Fruit fly (Drosophila melanogaster) whole organism, embryonic: Measurements from ENCODE around the gene CG7715.

Experiments used
- Abd-B ChIP-seq: fragments of 200-800 bp; sonication (Bioruptor generic); optimal IDR thresholded peaks from 2 replicates; lab custom pipeline; 2018; ENCODE audit warnings: missing biosample characterization, mild to moderate bottlenecking, missing genetic modification characterization, moderate library complexity
- Atf3 ChIP-seq: fragments of 200-800 bp; sonication (Bioruptor generic); optimal IDR thresholded peaks from 3 replicates; lab custom pipeline; 2016; ENCODE audit warnings: missing biosample characterization, missing genetic modification characterization
- B-H2 ChIP-seq: fragments of 200-800 bp; sonication (Bioruptor generic); optimal IDR thresholded peaks from 2 replicates; lab custom pipeline; 2018; ENCODE audit warnings: missing biosample characterization, mild to moderate bottlenecking, missing genetic modification characterization
- BEAF-32 ChIP-seq: fragments of 200-800 bp; sonication (Bioruptor generic); optimal IDR thresholded peaks from 3 replicates; lab custom pipeline; 2017; ENCODE audit warnings: missing biosample characterization, missing genetic modification characterization, mild to moderate bottlenecking, moderate library complexity, missing genetic modification reagents
- Bteb2 ChIP-seq: fragments of 200-800 bp; sonication (Bioruptor generic); optimal IDR thresholded peaks from 2 replicates; lab custom pipeline; 2016; ENCODE audit warnings: missing biosample characterization, missing genetic modification characterization
- C15 ChIP-seq: fragments of 200-800 bp; sonication (Bioruptor generic); IDR thresholded peaks from 3 replicates; pipeline ENCODE4 v1.3.6; 2022; ENCODE audit warnings: missing biosample characterization, missing genetic modification characterization
- CG10366 ChIP-seq: fragments of 200-800 bp; sonication (Bioruptor generic); IDR thresholded peaks from 2 replicates; pipeline ENCODE4 v1.3.6; 2022; ENCODE audit warnings: missing biosample characterization, missing genetic modification characterization
- CG11723 ChIP-seq: fragments of 200-800 bp; sonication (Bioruptor generic); optimal IDR thresholded peaks from 2 replicates; lab custom pipeline; 2017; ENCODE audit warnings: missing biosample characterization, mild to moderate bottlenecking, missing genetic modification characterization
- CG12236 ChIP-seq: fragments of 200-800 bp; sonication (Bioruptor generic); optimal IDR thresholded peaks from 2 replicates; lab custom pipeline; 2016; ENCODE audit warnings: missing biosample characterization, missing genetic modification characterization
- CG14965 ChIP-seq: fragments of 200-800 bp; sonication (Bioruptor generic); optimal IDR thresholded peaks from 2 replicates; lab custom pipeline; 2016; ENCODE audit warnings: missing biosample characterization, missing genetic modification characterization, borderline replicate concordance
- CG16863 ChIP-seq: fragments of 200-800 bp; sonication (Bioruptor generic); optimal IDR thresholded peaks from 3 replicates; lab custom pipeline; 2016; ENCODE audit warnings: missing biosample characterization, missing genetic modification characterization
- CG17612 ChIP-seq: fragments of 200-800 bp; sonication (Bioruptor generic); IDR thresholded peaks from 2 replicates; pipeline ENCODE4 v1.3.6; 2022; ENCODE audit warnings: missing biosample characterization, missing genetic modification characterization
- CG18764 ChIP-seq: fragments of 200-800 bp; sonication (Bioruptor generic); optimal IDR thresholded peaks from 3 replicates; lab custom pipeline; 2016; ENCODE audit warnings: missing biosample characterization, missing genetic modification characterization
- CG32532 ChIP-seq: fragments of 200-800 bp; sonication (Bioruptor generic); IDR thresholded peaks from 2 replicates; pipeline ENCODE4 v1.3.6; 2022; ENCODE audit warnings: missing biosample characterization, missing genetic modification characterization
- CG4820 ChIP-seq: fragments of 200-800 bp; sonication (Bioruptor generic); optimal IDR thresholded peaks from 3 replicates; lab custom pipeline; 2016; ENCODE audit warnings: missing biosample characterization, missing genetic modification characterization
- CG7786 ChIP-seq: fragments of 200-800 bp; sonication (Bioruptor generic); optimal IDR thresholded peaks from 2 replicates; lab custom pipeline; 2016; ENCODE audit warnings: missing biosample characterization, missing genetic modification characterization
- CG7963 ChIP-seq: fragments of 200-800 bp; sonication (Bioruptor generic); IDR thresholded peaks from 3 replicates; pipeline ENCODE4 v1.3.6; 2022; ENCODE audit warnings: missing biosample characterization, missing genetic modification characterization; ENCODE audit not compliant: partially characterized antibody
- CG8478 ChIP-seq: fragments of >200 bp; optimal IDR thresholded peaks from 2 replicates; lab custom pipeline; 2018
- CG9797 ChIP-seq: fragments of 200-800 bp; sonication (Bioruptor generic); optimal IDR thresholded peaks from 3 replicates; lab custom pipeline; 2018; ENCODE audit warnings: missing biosample characterization, mild to moderate bottlenecking, missing genetic modification characterization
- CG9817 ChIP-seq: fragments of 200-800 bp; sonication (Bioruptor generic); optimal IDR thresholded peaks from 2 replicates; lab custom pipeline; 2018; ENCODE audit warnings: missing biosample characterization, mild to moderate bottlenecking, missing genetic modification characterization, moderate library complexity
- D ChIP-seq, 2 experiments: fragments of 200-800 bp in 1 of 2; fragments of >200 bp in 1 of 2; sonication (Bioruptor generic) in 1 of 2; optimal IDR thresholded peaks; 2 replicates in 1 of 2; 3 replicates in 1 of 2; lab custom pipeline; 2017; ENCODE audit warnings: mild to moderate bottlenecking in 1 of 2, missing biosample characterization in 1 of 2, missing genetic modification characterization in 1 of 2, missing genetic modification reagents in 1 of 2
- Dek ChIP-seq: fragments of 200-800 bp; sonication (Bioruptor generic); optimal IDR thresholded peaks from 3 replicates; lab custom pipeline; 2019; ENCODE audit warnings: missing biosample characterization, mild to moderate bottlenecking, missing genetic modification characterization, moderate library complexity
- Dip2 ChIP-seq: fragments of 200-800 bp; sonication (Bioruptor generic); IDR thresholded peaks from 2 replicates; pipeline ENCODE4 v1.3.6; 2022; ENCODE audit warnings: missing biosample characterization, missing genetic modification characterization
- GATAe ChIP-seq: fragments of 200-800 bp; sonication (Bioruptor generic); conservative IDR thresholded peaks from 2 replicates; pipeline ENCODE4 v1.3.6; 2022; ENCODE audit warnings: missing biosample characterization, missing genetic modification characterization
- Gsc ChIP-seq: fragments of 200-800 bp; sonication (Bioruptor generic); IDR thresholded peaks from 2 replicates; pipeline ENCODE4 v1.3.6; 2022; ENCODE audit warnings: missing biosample characterization, missing genetic modification characterization
- HHEX ChIP-seq: fragments of 200-800 bp; sonication (Bioruptor generic); optimal IDR thresholded peaks from 3 replicates; lab custom pipeline; 2017; ENCODE audit warnings: missing biosample characterization, mild to moderate bottlenecking, missing genetic modification characterization, missing genetic modification reagents
- HLH4C ChIP-seq: fragments of 200-800 bp; sonication (Bioruptor generic); IDR thresholded peaks from 3 replicates; pipeline ENCODE4 v1.3.6; 2022; ENCODE audit warnings: missing biosample characterization, missing genetic modification characterization; ENCODE audit not compliant: partially characterized antibody
- Hmx ChIP-seq: fragments of 200-800 bp; sonication (Bioruptor generic); optimal IDR thresholded peaks from 2 replicates; lab custom pipeline; 2016; ENCODE audit warnings: missing biosample characterization, missing genetic modification characterization
- Hr51 ChIP-seq, 2 experiments: fragments of 200-800 bp; sonication (Bioruptor generic); optimal IDR thresholded peaks; 2 replicates in 1 of 2; 3 replicates in 1 of 2; lab custom pipeline; 2016 to 2018; ENCODE audit warnings: missing biosample characterization in 2 of 2, missing genetic modification characterization in 2 of 2, mild to moderate bottlenecking in 1 of 2, moderate library complexity in 1 of 2
- Max ChIP-seq: fragments of 200-800 bp; sonication (Bioruptor generic); optimal IDR thresholded peaks from 2 replicates; lab custom pipeline; 2016; ENCODE audit warnings: missing biosample characterization, mild to moderate bottlenecking, missing genetic modification characterization
- Mes4 ChIP-seq: fragments of 200-800 bp; sonication (Bioruptor generic); optimal IDR thresholded peaks from 2 replicates; lab custom pipeline; 2016; ENCODE audit warnings: missing biosample characterization, missing genetic modification characterization
- Nf-YA ChIP-seq: fragments of 200-800 bp; sonication (Bioruptor generic); IDR thresholded peaks from 2 replicates; pipeline ENCODE4 v1.3.6; 2022; ENCODE audit warnings: missing biosample characterization, missing genetic modification characterization
- ato ChIP-seq: fragments of 200-800 bp; sonication (Bioruptor generic); IDR thresholded peaks from 2 replicates; pipeline ENCODE4 v1.3.6; 2022; ENCODE audit warnings: missing biosample characterization, missing genetic modification characterization; ENCODE audit not compliant: partially characterized antibody
- az2 ChIP-seq: fragments of 200-800 bp; sonication (Bioruptor generic); optimal IDR thresholded peaks from 3 replicates; lab custom pipeline; 2016; ENCODE audit warnings: missing biosample characterization, missing genetic modification characterization
- br ChIP-seq: fragments of >200 bp; optimal IDR thresholded peaks from 2 replicates; lab custom pipeline; 2017
- chif ChIP-seq, 2 experiments: fragments of 200-800 bp; sonication (Bioruptor generic); optimal IDR thresholded peaks; 3 replicates each; lab custom pipeline; 2016; ENCODE audit warnings: missing biosample characterization in 2 of 2, missing genetic modification characterization in 2 of 2
- croc ChIP-seq: fragments of 200-800 bp; sonication (Bioruptor generic); conservative IDR thresholded peaks from 3 replicates; pipeline ENCODE4 v1.3.6; 2022; ENCODE audit warnings: missing biosample characterization, missing genetic modification characterization
- esg ChIP-seq: fragments of 200-800 bp; sonication (Bioruptor generic); conservative IDR thresholded peaks from 2 replicates; pipeline ENCODE4 v1.3.6; 2022; ENCODE audit warnings: missing biosample characterization, missing genetic modification characterization
- exex ChIP-seq: fragments of 200-800 bp; sonication (Bioruptor generic); optimal IDR thresholded peaks from 4 replicates; lab custom pipeline; 2018; ENCODE audit warnings: missing biosample characterization, mild to moderate bottlenecking, missing genetic modification characterization, moderate library complexity
- fd3F ChIP-seq: fragments of 200-800 bp; sonication (Bioruptor generic); optimal IDR thresholded peaks from 2 replicates; lab custom pipeline; 2018; ENCODE audit warnings: missing biosample characterization, mild to moderate bottlenecking, missing genetic modification characterization, moderate library complexity
- ken ChIP-seq: fragments of 200-800 bp; sonication (Bioruptor generic); IDR thresholded peaks from 3 replicates; pipeline ENCODE4 v1.3.6; 2022; ENCODE audit warnings: missing biosample characterization, missing genetic modification characterization
- org-1 ChIP-seq: fragments of 200-800 bp; sonication (Bioruptor generic); optimal IDR thresholded peaks from 2 replicates; lab custom pipeline; 2017; ENCODE audit warnings: missing biosample characterization, missing genetic modification characterization
- pan ChIP-seq, 4 experiments: fragments of >200 bp in 3 of 4; fragments of 200-800 bp in 1 of 4; sonication (Bioruptor generic) in 1 of 4; optimal IDR thresholded peaks in 3 of 4; IDR thresholded peaks in 1 of 4; 2 replicates each; pipeline versions ENCODE4 v1.3.6 to Lab custom; 2017 to 2022; ENCODE audit warnings: missing biosample characterization in 2 of 4, missing genetic modification characterization in 2 of 4, mixed read lengths in 1 of 4
- pfk ChIP-seq: fragments of 200-800 bp; sonication (Bioruptor generic); optimal IDR thresholded peaks from 2 replicates; lab custom pipeline; 2018; ENCODE audit warnings: missing biosample characterization, mild to moderate bottlenecking, missing genetic modification characterization, moderate library complexity
- pho ChIP-seq: fragments of 200-800 bp; sonication (Bioruptor generic); optimal IDR thresholded peaks from 2 replicates; lab custom pipeline; 2016; ENCODE audit warnings: missing biosample characterization, missing genetic modification characterization
- sens ChIP-seq: fragments of 200-800 bp; sonication (Bioruptor generic); peaks from one replicate; lab custom pipeline; 2016; ENCODE audit warnings: missing biosample characterization, missing genetic modification characterization
- slp2 ChIP-seq: fragments of 200-800 bp; sonication (Bioruptor generic); optimal IDR thresholded peaks from 2 replicates; lab custom pipeline; 2016; ENCODE audit warnings: missing biosample characterization, missing genetic modification characterization
- zfh2 ChIP-seq: fragments of 200-800 bp; sonication (Bioruptor generic); optimal IDR thresholded peaks from 2 replicates; lab custom pipeline; 2016; ENCODE audit warnings: missing biosample characterization, missing genetic modification characterization

The CG7715 gene

DNA sequence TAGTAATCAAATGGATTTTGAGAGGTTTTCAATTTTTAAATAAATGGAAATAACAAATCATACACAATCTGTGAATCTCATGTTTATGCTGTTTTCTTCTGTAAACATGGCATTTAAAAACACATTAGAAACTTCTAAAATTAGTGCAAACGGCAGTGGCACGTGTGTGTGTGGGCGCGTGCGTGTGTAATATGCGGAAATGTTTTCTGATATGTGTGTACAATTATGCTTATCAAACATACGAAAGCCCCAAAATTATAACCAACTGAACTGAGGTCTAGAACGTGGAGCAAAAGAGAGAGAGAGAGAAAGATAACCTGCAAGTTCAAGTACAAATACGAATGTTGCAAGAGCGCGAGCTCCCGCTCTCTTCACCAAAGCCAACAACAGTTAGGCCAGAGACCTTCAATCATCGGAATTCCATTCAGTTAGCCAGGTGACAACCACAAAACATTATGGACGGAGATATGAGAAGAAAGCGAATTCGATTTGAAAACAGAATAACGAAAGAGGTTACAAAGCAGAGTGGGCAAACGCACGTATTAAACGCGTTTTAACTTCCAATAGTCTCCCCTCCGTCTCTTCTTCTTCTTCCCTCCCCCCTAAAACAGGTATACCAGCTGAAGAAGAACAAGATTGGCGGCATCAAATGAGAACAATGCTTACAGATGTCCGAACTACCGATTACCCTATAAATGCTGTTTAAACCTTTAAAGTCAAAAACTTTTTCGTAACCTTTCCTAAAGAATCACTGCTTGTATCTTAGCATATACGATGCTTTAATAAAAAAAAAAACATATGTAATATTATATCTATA lies 13.0 kb upstream of the CG7715 start (continued):
- peak; percentile 36 for TF ChIP-seq CG9797
- TF ChIP-seq pho (GFP tag; lab: Kevin White, UChicago): peak; percentile 84
- peak; percentile 92 for TF ChIP-seq CG11723 (GFP tag; lab: Kevin White, UChicago)
- peak; percentile 94 for TF ChIP-seq esg (GFP tag; lab: Robert Waterston, UW)
- TF ChIP-seq Max (GFP tag; lab: Kevin White, UChicago): peak; percentile 95
- peak; percentile 15 for TF ChIP-seq pfk (GFP tag; lab: Kevin White, UChicago)
- peak; percentile 71 to 82 for TF ChIP-seq chif (GFP tag; optimal IDR thresholded peaks at IDR 0.05; lab: Kevin White, UChicago)
- TF ChIP-seq HLH4C (GFP tag; lab: Robert Waterston, UW): no peak
- TF ChIP-seq CG4820 (GFP tag; lab: Kevin White, UChicago): peak; percentile 95
- peak; percentile 73 for TF ChIP-seq GATAe (GFP tag; lab: Robert Waterston, UW)
- TF ChIP-seq CG8478 (lab: Kevin White, UChicago): no peak
- peak; percentile 86 for TF ChIP-seq CG7786
- peak; percentile 33; the same call in 1 of the 2 replicates for TF ChIP-seq Dip2 (GFP tag; lab: Robert Waterston, UW)
- TF ChIP-seq org-1 (GFP tag; lab: Kevin White, UChicago): peak; percentile 91
- TF ChIP-seq Dek: peak; percentile 96
- peak; percentile 81 for TF ChIP-seq exex (tag; lab: Kevin White, UChicago)
- TF ChIP-seq ken (GFP tag; lab: Robert Waterston, UW): peak; percentile 94
- peak; percentile 95 for TF ChIP-seq Nf-YA
- TF ChIP-seq ato (GFP tag; lab: Robert Waterston, UW): no peak
- TF ChIP-seq CG14965 (GFP tag; lab: Kevin White, UChicago): peak; percentile 21
- TF ChIP-seq br (lab: Kevin White, UChicago): no peak
- no peak for TF ChIP-seq pan (optimal IDR thresholded peaks at IDR 0.05; lab: Kevin White, UChicago)
- TF ChIP-seq pan (GFP tag; optimal IDR thresholded peaks at IDR 0.05 in 1 of 2, IDR thresholded peaks at IDR 0.05 in 1 of 2): peak in 1 of 2 experiments; percentile 98
- TF ChIP-seq HHEX: peak; percentile 97
- TF ChIP-seq BEAF-32: peak; percentile 7
- TF ChIP-seq CG18764 (GFP tag; lab: Kevin White, UChicago): peak; percentile 94
- TF ChIP-seq B-H2 (GFP tag; lab: Kevin White, UChicago): peak; percentile 75
- peak; percentile 54 for TF ChIP-seq Atf3 (GFP tag; lab: Kevin White, UChicago)
- peak; percentile 97 for TF ChIP-seq sens (GFP tag; lab: Kevin White, UChicago)
- TF ChIP-seq CG10366: peak; percentile 97
- TF ChIP-seq CG17612 (GFP tag; lab: Robert Waterston, UW): peak; percentile 93
- TF ChIP-seq Hr51 (GFP tag; optimal IDR thresholded peaks at IDR 0.05; lab: Kevin White, UChicago): peak; percentile 92 to 95
- TF ChIP-seq zfh2: peak; percentile 89
- TF ChIP-seq CG12236 (GFP tag; lab: Kevin White, UChicago): peak; percentile 58
- TF ChIP-seq CG9817 (tag; lab: Kevin White, UChicago): peak; percentile 96
- TF ChIP-seq Abd-B (GFP tag; lab: Kevin White, UChicago): peak; percentile 95
- peak; percentile 74 for TF ChIP-seq CG16863 (GFP tag; lab: Kevin White, UChicago)
- TF ChIP-seq fd3F (GFP tag; lab: Kevin White, UChicago): peak; percentile 97
- peak; percentile 90 for TF ChIP-seq Hmx
- peak; percentile 78 for TF ChIP-seq Bteb2 (GFP tag; lab: Kevin White, UChicago)
- TF ChIP-seq C15 (GFP tag; lab: Robert Waterston, UW): peak; percentile 92
- TF ChIP-seq CG32532 (GFP tag; lab: Robert Waterston, UW): peak; percentile 98
- peak; percentile 82 for TF ChIP-seq slp2 (GFP tag; lab: Kevin White, UChicago)
- TF ChIP-seq D (optimal IDR thresholded peaks at IDR 0.05; lab: Kevin White, UChicago): no peak
- TF ChIP-seq D (GFP tag; optimal IDR thresholded peaks at IDR 0.05; lab: Kevin White, UChicago): peak; percentile 95
- peak; percentile 72 for TF ChIP-seq Gsc (GFP tag; lab: Robert Waterston, UW)
- TF ChIP-seq CG7963 (GFP tag; lab: Robert Waterston, UW): no peak
- TF ChIP-seq az2 (GFP tag; lab: Kevin White, UChicago): peak; percentile 94
- TF ChIP-seq Mes4 (GFP tag; lab: Kevin White, UChicago): peak; percentile 55
- TF ChIP-seq croc (GFP tag; lab: Robert Waterston, UW): peak; percentile 92
